Fruit fly (Drosophila melanogaster) whole organism, embryonic: ENCODE measurements around the gene Dhc93AB.

Experiments used
- Abd-B ChIP-seq: fragments of 200-800 bp; sonication (Bioruptor generic); optimal IDR thresholded peaks from 2 replicates; lab custom pipeline; 2018; ENCODE audit warnings: missing biosample characterization, mild to moderate bottlenecking, missing genetic modification characterization, moderate library complexity
- CG10267 ChIP-seq: fragments of 200-800 bp; sonication (Bioruptor generic); optimal IDR thresholded peaks from 2 replicates; lab custom pipeline; 2018; ENCODE audit warnings: missing biosample characterization, mild to moderate bottlenecking, missing genetic modification characterization, moderate library complexity
- CG11247 ChIP-seq: fragments of 200-800 bp; sonication (Bioruptor generic); IDR thresholded peaks from 2 replicates; pipeline ENCODE4 v1.3.6; 2022; ENCODE audit warnings: missing biosample characterization, missing genetic modification characterization
- CG12155 ChIP-seq: fragments of 200-800 bp; sonication (Bioruptor generic); optimal IDR thresholded peaks from 3 replicates; lab custom pipeline; 2016; ENCODE audit warnings: missing biosample characterization, missing genetic modification characterization
- CG15011 ChIP-seq: fragments of 200-800 bp; sonication (Bioruptor generic); optimal IDR thresholded peaks from 3 replicates; lab custom pipeline; 2018; ENCODE audit warnings: missing biosample characterization, mild to moderate bottlenecking, missing genetic modification characterization
- CG16815 ChIP-seq: fragments of 200-800 bp; sonication (Bioruptor generic); optimal IDR thresholded peaks from 3 replicates; lab custom pipeline; 2017; ENCODE audit warnings: missing biosample characterization, mild to moderate bottlenecking, missing genetic modification characterization
- CG2712 ChIP-seq: fragments of 200-800 bp; optimal IDR thresholded peaks from 3 replicates; lab custom pipeline; 2019; ENCODE audit warnings: missing biosample characterization, mild to moderate bottlenecking, missing genetic modification characterization, moderate library complexity
- CG31365 ChIP-seq: fragments of 200-800 bp; sonication (Bioruptor generic); optimal IDR thresholded peaks from 2 replicates; lab custom pipeline; 2018; ENCODE audit warnings: missing biosample characterization, mild to moderate bottlenecking, missing genetic modification characterization
- CG4617 ChIP-seq: fragments of 200-800 bp; sonication (Bioruptor generic); optimal IDR thresholded peaks from 3 replicates; lab custom pipeline; 2016; ENCODE audit warnings: missing biosample characterization, missing genetic modification characterization, borderline replicate concordance
- CG4730 ChIP-seq: fragments of 200-800 bp; sonication (Bioruptor generic); IDR thresholded peaks from 2 replicates; pipeline ENCODE4 v1.3.6; 2022; ENCODE audit warnings: missing biosample characterization, missing genetic modification characterization
- CG6272 ChIP-seq: fragments of 200-800 bp; sonication (Bioruptor generic); IDR thresholded peaks from 2 replicates; pipeline ENCODE4 v1.3.6; 2022; ENCODE audit warnings: missing biosample characterization, missing genetic modification characterization
- CG6791 ChIP-seq: fragments of 200-800 bp; sonication (Bioruptor generic); IDR thresholded peaks from 3 replicates; pipeline ENCODE4 v1.3.6; 2022; ENCODE audit warnings: missing biosample characterization, missing genetic modification characterization; ENCODE audit not compliant: partially characterized antibody
- CG7357 ChIP-seq: fragments of 200-800 bp; sonication (Bioruptor generic); IDR thresholded peaks from 3 replicates; pipeline ENCODE4 v1.3.6; 2022; ENCODE audit warnings: missing biosample characterization, missing genetic modification characterization
- CG7786 ChIP-seq: fragments of 200-800 bp; sonication (Bioruptor generic); optimal IDR thresholded peaks from 2 replicates; lab custom pipeline; 2016; ENCODE audit warnings: missing biosample characterization, missing genetic modification characterization
- Dbx ChIP-seq: fragments of 200-800 bp; sonication (Bioruptor generic); IDR thresholded peaks from 3 replicates; pipeline ENCODE4 v1.3.6; 2022; ENCODE audit warnings: missing biosample characterization, missing genetic modification characterization
- HmgD ChIP-seq: fragments of 200-800 bp; sonication (Bioruptor generic); optimal IDR thresholded peaks from 3 replicates; lab custom pipeline; 2016; ENCODE audit warnings: missing biosample characterization, missing genetic modification characterization
- HmgZ ChIP-seq: fragments of 200-800 bp; sonication (Bioruptor generic); optimal IDR thresholded peaks from 2 replicates; lab custom pipeline; 2018; ENCODE audit warnings: missing biosample characterization, mild to moderate bottlenecking, missing genetic modification characterization
- Hsf ChIP-seq: fragments of 200-800 bp; sonication (Bioruptor generic); optimal IDR thresholded peaks from 3 replicates; lab custom pipeline; 2016; ENCODE audit warnings: missing biosample characterization, missing genetic modification characterization
- Lpt ChIP-seq: fragments of >200 bp; optimal IDR thresholded peaks from 2 replicates; lab custom pipeline; 2018; ENCODE audit warnings: missing biosample characterization, missing genetic modification characterization
- Max ChIP-seq: fragments of 200-800 bp; sonication (Bioruptor generic); optimal IDR thresholded peaks from 2 replicates; lab custom pipeline; 2016; ENCODE audit warnings: missing biosample characterization, mild to moderate bottlenecking, missing genetic modification characterization
- Nf-YB ChIP-seq: fragments of 200-800 bp; sonication (Bioruptor generic); optimal IDR thresholded peaks from 3 replicates; lab custom pipeline; 2019; ENCODE audit warnings: missing biosample characterization, mild to moderate bottlenecking, missing genetic modification characterization, moderate library complexity
- Oli ChIP-seq: fragments of 200-800 bp; sonication (Bioruptor generic); optimal IDR thresholded peaks from 2 replicates; lab custom pipeline; 2018; ENCODE audit warnings: missing biosample characterization, mild to moderate bottlenecking, missing genetic modification characterization, moderate library complexity
- Rfx ChIP-seq: fragments of 200-800 bp; sonication (Bioruptor generic); IDR thresholded peaks from 2 replicates; pipeline ENCODE4 v1.3.6; 2022; ENCODE audit warnings: missing biosample characterization, missing genetic modification characterization
- Sry-δ ChIP-seq: fragments of 200-800 bp; sonication (Bioruptor generic); optimal IDR thresholded peaks from 2 replicates; lab custom pipeline; 2016; ENCODE audit warnings: missing biosample characterization, missing genetic modification characterization
- Trl ChIP-seq, 3 experiments: fragments of >200 bp in 2 of 3; fragments of 200-800 bp in 1 of 3; sonication (Bioruptor generic) in 1 of 3; optimal IDR thresholded peaks; 2 replicates in 1 of 3; 3 replicates in 2 of 3; lab custom pipeline; 2016 to 2017; ENCODE audit warnings: missing biosample characterization in 1 of 3, missing genetic modification characterization in 1 of 3
- Xrp1 ChIP-seq: fragments of 200-800 bp; sonication (Bioruptor generic); IDR thresholded peaks from 2 replicates; pipeline ENCODE4 v1.3.6; 2022; ENCODE audit warnings: missing biosample characterization, missing genetic modification characterization
- abd-A ChIP-seq: fragments of 200-800 bp; sonication (Bioruptor generic); optimal IDR thresholded peaks from 3 replicates; lab custom pipeline; 2019; ENCODE audit warnings: missing biosample characterization, mild to moderate bottlenecking, missing genetic modification characterization, moderate library complexity
- chif ChIP-seq, 2 experiments: fragments of 200-800 bp; sonication (Bioruptor generic); optimal IDR thresholded peaks; 3 replicates each; lab custom pipeline; 2016; ENCODE audit warnings: missing biosample characterization in 2 of 2, missing genetic modification characterization in 2 of 2
- crc ChIP-seq: fragments of 200-800 bp; sonication (Bioruptor generic); optimal IDR thresholded peaks from 2 replicates; lab custom pipeline; 2016; ENCODE audit warnings: missing biosample characterization, missing genetic modification characterization
- croc ChIP-seq: fragments of 200-800 bp; sonication (Bioruptor generic); conservative IDR thresholded peaks from 3 replicates; pipeline ENCODE4 v1.3.6; 2022; ENCODE audit warnings: missing biosample characterization, missing genetic modification characterization
- crp ChIP-seq, 2 experiments: fragments of 200-800 bp; sonication (Bioruptor generic); optimal IDR thresholded peaks; 2 replicates in 1 of 2; 3 replicates in 1 of 2; lab custom pipeline; 2017; ENCODE audit warnings: missing biosample characterization in 2 of 2, missing genetic modification characterization in 2 of 2, mild to moderate bottlenecking in 1 of 2, moderate library complexity in 1 of 2
- dmrt99B ChIP-seq: fragments of 200-800 bp; sonication (Bioruptor generic); optimal IDR thresholded peaks from 2 replicates; lab custom pipeline; 2018; ENCODE audit warnings: missing biosample characterization, mild to moderate bottlenecking, missing genetic modification characterization, moderate library complexity
- jigr1 ChIP-seq: fragments of 200-800 bp; sonication (Bioruptor generic); IDR thresholded peaks from 3 replicates; pipeline ENCODE4 v1.3.6; 2022; ENCODE audit warnings: missing biosample characterization, missing genetic modification characterization
- kah ChIP-seq: fragments of 200-800 bp; sonication (Bioruptor generic); optimal IDR thresholded peaks from 2 replicates; lab custom pipeline; 2018; ENCODE audit warnings: missing biosample characterization, mild to moderate bottlenecking, missing genetic modification characterization
- lov ChIP-seq, 2 experiments: fragments of 200-800 bp in 1 of 2; fragments of >200 bp in 1 of 2; sonication (Bioruptor generic) in 1 of 2; IDR thresholded peaks in 1 of 2; optimal IDR thresholded peaks in 1 of 2; 2 replicates in 1 of 2; 3 replicates in 1 of 2; pipeline versions ENCODE4 v1.3.6 to Lab custom; 2017 to 2022; ENCODE audit warnings: missing biosample characterization in 1 of 2, missing genetic modification characterization in 1 of 2
- luna ChIP-seq: fragments of 200-800 bp; sonication (Bioruptor generic); optimal IDR thresholded peaks from 2 replicates; lab custom pipeline; 2016; ENCODE audit warnings: missing biosample characterization, missing genetic modification characterization
- nau ChIP-seq: fragments of 200-800 bp; sonication (Bioruptor generic); optimal IDR thresholded peaks from 3 replicates; lab custom pipeline; 2017; ENCODE audit warnings: missing biosample characterization, mild to moderate bottlenecking, missing genetic modification characterization, missing genetic modification reagents
- nerfin-1 ChIP-seq: fragments of 200-800 bp; sonication (Bioruptor generic); optimal IDR thresholded peaks from 3 replicates; lab custom pipeline; 2019; ENCODE audit warnings: missing biosample characterization, mild to moderate bottlenecking, missing genetic modification characterization, moderate library complexity
- onecut ChIP-seq: fragments of 200-800 bp; sonication (Bioruptor generic); IDR thresholded peaks from 2 replicates; pipeline ENCODE4 v1.3.6; 2022; ENCODE audit warnings: missing biosample characterization, missing genetic modification characterization
- sc ChIP-seq, 3 experiments: fragments of >200 bp in 2 of 3; fragments of 200-800 bp in 1 of 3; sonication (Bioruptor generic) in 1 of 3; optimal IDR thresholded peaks; 2 replicates in 2 of 3; 3 replicates in 1 of 3; lab custom pipeline; 2017; ENCODE audit warnings: mild to moderate bottlenecking in 1 of 3, missing biosample characterization in 1 of 3, missing genetic modification characterization in 1 of 3, missing genetic modification reagents in 1 of 3
- sens ChIP-seq: fragments of 200-800 bp; sonication (Bioruptor generic); peaks from one replicate; lab custom pipeline; 2016; ENCODE audit warnings: missing biosample characterization, missing genetic modification characterization
- shn ChIP-seq: fragments of 200-800 bp; sonication (Bioruptor generic); optimal IDR thresholded peaks from 3 replicates; lab custom pipeline; 2016; ENCODE audit warnings: missing biosample characterization, missing genetic modification characterization
- sima ChIP-seq: fragments of 200-800 bp; sonication (Bioruptor generic); optimal IDR thresholded peaks from 2 replicates; lab custom pipeline; 2016; ENCODE audit warnings: missing biosample characterization, missing genetic modification characterization
- stwl ChIP-seq: fragments of 200-800 bp; sonication (Bioruptor generic); optimal IDR thresholded peaks from 3 replicates; lab custom pipeline; 2018; ENCODE audit warnings: missing biosample characterization, mild to moderate bottlenecking, missing genetic modification characterization, moderate library complexity
- tin ChIP-seq: fragments of 200-800 bp; sonication (Bioruptor generic); optimal IDR thresholded peaks from 3 replicates; lab custom pipeline; 2016; ENCODE audit warnings: missing biosample characterization, missing genetic modification characterization
- tio ChIP-seq: fragments of 200-800 bp; sonication (Bioruptor generic); optimal IDR thresholded peaks from 2 replicates; lab custom pipeline; 2017; ENCODE audit warnings: missing biosample characterization, missing genetic modification characterization, inconsistent platforms
- tll ChIP-seq, 2 experiments: fragments of 200-800 bp in 1 of 2; fragments of >200 bp in 1 of 2; sonication (Bioruptor generic) in 1 of 2; optimal IDR thresholded peaks; 2 replicates each; lab custom pipeline; 2017 to 2019; ENCODE audit warnings: missing biosample characterization in 2 of 2, missing genetic modification characterization in 2 of 2, mild to moderate bottlenecking in 1 of 2, moderate library complexity in 1 of 2
- trh ChIP-seq: fragments of 200-800 bp; sonication (Bioruptor generic); optimal IDR thresholded peaks from 2 replicates; lab custom pipeline; 2016; ENCODE audit warnings: missing biosample characterization, missing genetic modification characterization
- zen2 ChIP-seq: fragments of 200-800 bp; sonication (Bioruptor generic); IDR thresholded peaks from 3 replicates; pipeline ENCODE4 v1.3.6; 2022; ENCODE audit warnings: missing biosample characterization, missing genetic modification characterization; ENCODE audit not compliant: partially characterized antibody

The Dhc93AB gene

DNA sequence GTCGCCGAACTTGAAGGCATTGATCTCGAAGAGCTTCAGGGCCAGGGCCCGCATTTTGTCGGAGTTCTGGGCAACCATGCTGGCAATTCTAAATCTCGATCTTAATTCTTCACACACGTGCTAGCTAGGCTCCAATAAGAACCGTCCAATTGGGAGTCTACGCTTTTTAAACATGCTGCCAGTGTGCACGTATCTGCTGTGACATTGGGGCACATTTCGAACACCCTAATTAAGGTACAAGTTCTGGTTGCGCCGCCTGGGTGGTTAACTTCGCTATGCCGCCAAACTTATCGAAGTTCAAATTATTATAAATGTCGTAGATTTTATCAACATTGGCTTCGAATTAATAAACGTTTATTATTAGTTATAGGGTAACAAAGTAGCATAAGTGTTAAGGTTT, 30.8 kb upstream of the Dhc93AB start, which contains the start of gene r-l (continued):
- TF ChIP-seq CG31365 (no peak), Abd-B (GFP tag; lab: Kevin White, UChicago) (peak; percentile 39), trh (GFP tag; lab: Kevin White, UChicago) (no peak), Max (GFP tag; lab: Kevin White, UChicago) (peak; percentile 62), luna (GFP tag; lab: Kevin White, UChicago) (no peak), onecut (GFP tag; lab: Robert Waterston, UW) (no peak), CG2712 (peak; percentile 39), sima (GFP tag; lab: Kevin White, UChicago) (no peak), nerfin-1 (tag; lab: Kevin White, UChicago) (no peak), Trl (optimal IDR thresholded peaks at IDR 0.05; lab: Kevin White, UChicago) (no peak), Trl (GFP tag; optimal IDR thresholded peaks at IDR 0.05; lab: Kevin White, UChicago) (no peak), CG4617 (GFP tag; lab: Kevin White, UChicago) (no peak), kah (GFP tag; lab: Kevin White, UChicago) (no peak), tll (GFP tag; optimal IDR thresholded peaks at IDR 0.05; lab: Kevin White, UChicago) (no peak), sc (optimal IDR thresholded peaks at IDR 0.05; lab: Kevin White, UChicago) (no peak), sc (GFP tag; optimal IDR thresholded peaks at IDR 0.05; lab: Kevin White, UChicago) (no peak), zen2 (GFP tag; lab: Robert Waterston, UW) (no peak), Dbx (0 out of 3 replicates have a peak, but pooled peaks have one; percentile 23), Hsf (no peak), crp (GFP tag; optimal IDR thresholded peaks at IDR 0.05; lab: Kevin White, UChicago) (no peak), HmgD (GFP tag; lab: Kevin White, UChicago) (peak; percentile 72), shn (GFP tag; lab: Kevin White, UChicago) (no peak), Rfx (GFP tag; lab: Robert Waterston, UW) (0 out of 2 replicates have a peak, but pooled peaks have one; percentile 15), abd-A (tag; lab: Kevin White, UChicago) (no peak), nau (GFP tag; lab: Kevin White, UChicago) (no peak), CG7786 (no peak), tin (GFP tag; lab: Kevin White, UChicago) (no peak), crc (GFP tag; lab: Kevin White, UChicago) (no peak), Xrp1 (GFP tag; lab: Robert Waterston, UW) (no peak), jigr1 (GFP tag; lab: Robert Waterston, UW) (no peak), CG6791 (GFP tag; lab: Robert Waterston, UW) (peak; percentile 43; the same call in 2 of the 3 replicates), Oli (tag; lab: Kevin White, UChicago) (no peak), chif (GFP tag; optimal IDR thresholded peaks at IDR 0.05; lab: Kevin White, UChicago) (no peak), tio (GFP tag; lab: Kevin White, UChicago) (no peak), stwl (tag; lab: Kevin White, UChicago) (peak; percentile 54), Sry-δ (GFP tag; lab: Kevin White, UChicago) (peak; percentile 67), CG11247 (no peak), sens (GFP tag; lab: Kevin White, UChicago) (peak; percentile 65), CG6272 (no peak), croc (GFP tag; lab: Robert Waterston, UW) (no peak), HmgZ (tag; lab: Kevin White, UChicago) (peak; percentile 86), CG16815 (GFP tag; lab: Kevin White, UChicago) (no peak), CG12155 (GFP tag; lab: Kevin White, UChicago) (no peak), CG10267 (tag; lab: Kevin White, UChicago) (peak; percentile 45), CG4730 (GFP tag; lab: Robert Waterston, UW) (no peak), CG15011 (GFP tag; lab: Kevin White, UChicago) (no peak), dmrt99B (tag; lab: Kevin White, UChicago) (no peak), lov (optimal IDR thresholded peaks at IDR 0.05; lab: Kevin White, UChicago) (no peak), lov (GFP tag; IDR thresholded peaks at IDR 0.05; lab: Robert Waterston, UW) (no peak), Nf-YB (GFP tag; lab: Kevin White, UChicago) (peak; percentile 20), Lpt (GFP tag; lab: Kevin White, UChicago) (no peak), CG7357 (GFP tag; lab: Robert Waterston, UW) (no peak)
